Worm (Caenorhabditis elegans) whole organism, L4 larva: ENCODE measurements around the gene clec-221.

ENCODE experiments used
- ama-1 ChIP-seq: fragments of 150-350 bp; optimal IDR thresholded peaks from 2 replicates; lab custom pipeline; 2014; ENCODE audit warnings: inconsistent platforms, mixed read lengths
- lin-13 ChIP-seq: fragments of 150-350 bp; optimal IDR thresholded peaks from 2 replicates; lab custom pipeline; 2014; ENCODE audit warnings: missing biosample characterization, missing genetic modification reagents, missing genetic modification characterization
- lin-38 ChIP-seq: fragments of 200-800 bp; sonication (Bioruptor generic); IDR thresholded peaks from 2 replicates; pipeline ENCODE4 v1.3.6; 2022; ENCODE audit warnings: missing genetic modification reagents, missing genetic modification characterization, missing compliant biosample characterization
- lin-39 ChIP-seq: fragments of 150-350 bp; optimal IDR thresholded peaks from 2 replicates; lab custom pipeline; 2014; ENCODE audit warnings: missing biosample characterization, missing genetic modification reagents, missing genetic modification characterization
- nhr-11 ChIP-seq: fragments of 150-350 bp; optimal IDR thresholded peaks from 2 replicates; lab custom pipeline; 2014; ENCODE audit warnings: missing biosample characterization, missing genetic modification characterization
- nhr-237 ChIP-seq: sonication (generic microtip); optimal IDR thresholded peaks from 2 replicates; lab custom pipeline; 2017; ENCODE audit warnings: missing biosample characterization, missing genetic modification characterization
- nhr-76 ChIP-seq: fragments of 150-350 bp; optimal IDR thresholded peaks from 2 replicates; lab custom pipeline; 2014; ENCODE audit warnings: missing biosample characterization, missing genetic modification characterization
- spr-1 ChIP-seq: sonication (generic microtip); optimal IDR thresholded peaks from 2 replicates; lab custom pipeline; 2016; ENCODE audit warnings: mild to moderate bottlenecking, missing genetic modification characterization, missing compliant biosample characterization
- unc-62 ChIP-seq, 3 experiments: fragments of 150-350 bp in 1 of 3; sonication (generic microtip); optimal IDR thresholded peaks in 2 of 3; peaks in 1 of 3; 1 replicate in 1 of 3; 2 replicates in 2 of 3; lab custom pipeline; 2014 to 2017; ENCODE audit warnings: missing biosample characterization in 3 of 3, missing genetic modification characterization in 3 of 3, missing genetic modification reagents in 3 of 3, missing genotype in 1 of 3
- zag-1 ChIP-seq: fragments of 150-350 bp; optimal IDR thresholded peaks from 2 replicates; lab custom pipeline; 2014; ENCODE audit warnings: missing biosample characterization, missing genetic modification characterization
- zfp-2 ChIP-seq: sonication (generic microtip); optimal IDR thresholded peaks from 2 replicates; lab custom pipeline; 2016; ENCODE audit warnings: mild to moderate bottlenecking, missing genetic modification characterization, missing compliant biosample characterization

ce11 chrV:10918373-10918772 lies 35.9 kb downstream of the clec-221 start, which contains the start of gene F58B4.2:
- TF ChIP-seq nhr-11 (tag; lab: Kevin White, UChicago) (no peak), lin-13 (GFP tag; lab: Kevin White, UChicago) (no peak), zfp-2 (tag; lab: Kevin White, UChicago) (no peak), nhr-76 (no peak), lin-38 (no peak), lin-39 (tag; lab: Kevin White, UChicago) (no peak), unc-62 (GFP tag; optimal IDR thresholded peaks at IDR 0.05 in 1 of 2; lab: Kevin White, UChicago) (no peak), unc-62 (tag; optimal IDR thresholded peaks at IDR 0.05; lab: Kevin White, UChicago) (no peak), spr-1 (tag; lab: Kevin White, UChicago) (no peak), zag-1 (tag; lab: Kevin White, UChicago) (no peak), nhr-237 (tag; lab: Kevin White, UChicago) (no peak), ama-1 (lab: Kevin White, UChicago) (no peak)
